Worm (Caenorhabditis elegans): ENCODE results near the gene ubq-1.
A peak's percentile ranks its signal among the peaks of the same experiment; 100 is the strongest.

The ubq-1 gene

ce11 chrIII:5948162-5948933, 8.3 kb downstream of the ubq-1 start, which contains the start of the genes F25B5.6 and F25B5.3:
F25B5.6 (minus strand) TSS chrIII:5948733.
F25B5.3 (plus strand) TSS chrIII:5948883.
- TF ChIP-seq ces-1 (GFP tag; optimal IDR thresholded peaks at IDR 0.05) (peak; percentile 51), ham-2 (GFP tag; optimal IDR thresholded peaks at IDR 0.05) (no peak)

DNA sequence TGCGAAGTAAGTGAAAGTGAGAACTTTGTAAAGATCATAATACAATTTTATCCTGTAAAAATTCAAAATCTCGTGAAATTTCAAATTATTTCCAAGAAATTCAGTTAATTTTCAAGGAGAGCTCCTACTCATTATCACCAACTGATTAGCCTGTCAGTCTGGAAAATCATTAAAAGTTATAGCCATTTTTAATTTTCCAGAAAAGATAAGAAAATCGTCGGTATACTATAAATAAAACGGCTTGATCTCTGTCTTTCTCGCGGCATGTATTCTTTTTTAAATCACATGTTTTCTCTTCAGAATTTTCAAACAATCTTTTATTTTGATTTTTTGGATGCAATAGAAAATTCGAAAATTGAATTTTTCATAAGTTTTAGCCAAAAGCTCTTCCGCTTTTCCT, 8.9 kb downstream of the ubq-1 start:
- TF ChIP-seq mab-5 (tag; optimal IDR thresholded peaks at IDR 0.05) (no peak), M03D4.4 (tag; optimal IDR thresholded peaks at IDR 0.05) (no peak), ceh-83 (GFP tag; optimal IDR thresholded peaks at IDR 0.05) (no peak), zip-8 (tag; optimal IDR thresholded peaks at IDR 0.05) (no peak), ces-1 (GFP tag; optimal IDR thresholded peaks at IDR 0.05) (no peak), lin-32 (GFP tag; optimal IDR thresholded peaks at IDR 0.05) (no peak), hlh-1 (tag; optimal IDR thresholded peaks at IDR 0.05) (no peak), unc-62 (GFP tag; optimal IDR thresholded peaks at IDR 0.05) (no peak)

ce11 chrIII:5949817-5950216, 9.8 kb downstream of the ubq-1 start:
- TF ChIP-seq lsy-2 (tag; optimal IDR thresholded peaks at IDR 0.05), result no peak
- no peak for TF ChIP-seq zip-8 (tag; optimal IDR thresholded peaks at IDR 0.05)
- no peak for TF ChIP-seq nhr-76 (tag; optimal IDR thresholded peaks at IDR 0.05)
- no peak for TF ChIP-seq hlh-1 (tag; optimal IDR thresholded peaks at IDR 0.05)
- TF ChIP-seq ztf-11 (tag; optimal IDR thresholded peaks at IDR 0.05), result no peak
- TF ChIP-seq elt-1 (tag; optimal IDR thresholded peaks at IDR 0.05; ENCODE audit: borderline replicate concordance, insufficient read depth), result no peak
- TF ChIP-seq unc-120 (tag; optimal IDR thresholded peaks at IDR 0.05; ENCODE audit: poor library complexity, severe bottlenecking), result peak; percentile 29
- TF ChIP-seq tbx-8 (GFP tag; optimal IDR thresholded peaks at IDR 0.05), result no peak
- no peak for TF ChIP-seq sptf-1 (tag; optimal IDR thresholded peaks at IDR 0.05)
- no peak for TF ChIP-seq nhr-12 (tag; optimal IDR thresholded peaks at IDR 0.05)
- TF ChIP-seq unc-39 (tag; optimal IDR thresholded peaks at IDR 0.05), result no peak
- TF ChIP-seq unc-62 (GFP tag; optimal IDR thresholded peaks at IDR 0.05), result peak; percentile 16
- TF ChIP-seq sem-2 (GFP tag; optimal IDR thresholded peaks at IDR 0.05), result no peak
- peak; percentile 4 for TF ChIP-seq ces-1 (GFP tag; optimal IDR thresholded peaks at IDR 0.05)
- no peak for TF ChIP-seq ceh-43 (GFP tag; optimal IDR thresholded peaks at IDR 0.05)

DNA sequence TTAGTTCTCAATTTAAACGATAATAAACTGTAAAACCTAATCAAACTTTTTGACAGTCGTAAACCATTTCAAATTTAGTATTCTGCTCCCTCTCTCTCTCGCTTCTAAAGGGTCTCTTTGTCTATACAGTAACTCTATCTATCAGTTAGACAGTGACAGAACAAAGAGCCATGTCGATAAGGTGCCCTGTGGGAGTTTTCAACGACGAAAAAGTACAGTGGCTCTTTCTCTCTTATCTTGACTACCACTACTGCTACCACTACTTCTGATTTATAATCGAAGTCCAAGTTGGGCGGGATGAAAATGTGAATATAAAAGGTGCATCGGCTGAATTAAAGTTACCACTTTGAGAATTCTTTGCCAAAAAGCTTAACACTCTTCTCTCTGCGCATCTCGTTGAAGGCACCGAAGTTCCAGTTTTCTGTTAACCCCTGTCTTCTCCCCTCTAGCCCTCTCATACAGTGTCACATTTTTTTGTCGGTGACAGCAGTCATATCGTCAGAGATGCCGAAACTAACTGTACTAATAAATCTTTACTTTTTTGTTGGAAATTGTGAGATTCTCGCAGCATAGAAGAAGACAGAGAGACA, 10.8 kb downstream of the ubq-1 start:
- TF ChIP-seq mls-2 (tag; optimal IDR thresholded peaks at IDR 0.05) (no peak), ceh-43 (GFP tag; optimal IDR thresholded peaks at IDR 0.05) (no peak), M03D4.4 (tag; optimal IDR thresholded peaks at IDR 0.05) (no peak), nhr-12 (tag; optimal IDR thresholded peaks at IDR 0.05) (no peak), flh-1 (GFP tag; optimal IDR thresholded peaks at IDR 0.05) (no peak), sem-2 (GFP tag; optimal IDR thresholded peaks at IDR 0.05) (no peak), lin-32 (GFP tag; optimal IDR thresholded peaks at IDR 0.05) (no peak), bed-3 (GFP tag; optimal IDR thresholded peaks at IDR 0.05) (no peak), ztf-11 (tag; optimal IDR thresholded peaks at IDR 0.05) (no peak), zip-8 (tag; optimal IDR thresholded peaks at IDR 0.05) (no peak), hlh-1 (tag; optimal IDR thresholded peaks at IDR 0.05) (no peak), blmp-1 (tag; optimal IDR thresholded peaks at IDR 0.05) (no peak), snpc-4 (tag; optimal IDR thresholded peaks at IDR 0.05) (no peak), ces-1 (GFP tag; optimal IDR thresholded peaks at IDR 0.05) (no peak), ceh-39 (tag; optimal IDR thresholded peaks at IDR 0.05) (no peak), drap-1 (GFP tag; optimal IDR thresholded peaks at IDR 0.05) (no peak)

- TF ChIP-seq bed-3 (GFP tag; optimal IDR thresholded peaks at IDR 0.05), result no peak
- no peak for TF ChIP-seq mep-1 (tag; optimal IDR thresholded peaks at IDR 0.05)
- no peak for TF ChIP-seq sem-2 (GFP tag; optimal IDR thresholded peaks at IDR 0.05)
- TF ChIP-seq M03D4.4 (tag; optimal IDR thresholded peaks at IDR 0.05), result no peak
- TF ChIP-seq unc-62 (GFP tag; optimal IDR thresholded peaks at IDR 0.05), result no peak
- TF ChIP-seq lsy-2 (tag; optimal IDR thresholded peaks at IDR 0.05), result no peak
- no peak for TF ChIP-seq cnd-1 (tag; optimal IDR thresholded peaks at IDR 0.05)
- no peak for TF ChIP-seq blmp-1 (tag; optimal IDR thresholded peaks at IDR 0.05)
- no peak for TF ChIP-seq elt-1 (tag; optimal IDR thresholded peaks at IDR 0.05; ENCODE audit: borderline replicate concordance, insufficient read depth)
- no peak for TF ChIP-seq ceh-83 (GFP tag; optimal IDR thresholded peaks at IDR 0.05)
- TF ChIP-seq elt-3 (tag; optimal IDR thresholded peaks at IDR 0.05), result no peak
- no peak for TF ChIP-seq flh-1 (GFP tag; optimal IDR thresholded peaks at IDR 0.05)
- no peak for TF ChIP-seq ztf-11 (tag; optimal IDR thresholded peaks at IDR 0.05)
Observed at ce11 chrIII:5951589-5952378, 11.7 kb downstream of the ubq-1 start.
